Worm (Caenorhabditis elegans) whole organism, mixed stage, embryonic: ENCODE measurements around the gene R04B3.2.

Source experiments
- elt-3 ChIP-seq: fragments of 150-350 bp; optimal IDR thresholded peaks from 2 replicates; lab custom pipeline; 2014; ENCODE audit warnings: missing biosample characterization, missing genetic modification characterization
- nhr-28 ChIP-seq: fragments of 150-350 bp; optimal IDR thresholded peaks from 2 replicates; lab custom pipeline; 2014; ENCODE audit warnings: missing biosample characterization, missing genetic modification characterization

DNA sequence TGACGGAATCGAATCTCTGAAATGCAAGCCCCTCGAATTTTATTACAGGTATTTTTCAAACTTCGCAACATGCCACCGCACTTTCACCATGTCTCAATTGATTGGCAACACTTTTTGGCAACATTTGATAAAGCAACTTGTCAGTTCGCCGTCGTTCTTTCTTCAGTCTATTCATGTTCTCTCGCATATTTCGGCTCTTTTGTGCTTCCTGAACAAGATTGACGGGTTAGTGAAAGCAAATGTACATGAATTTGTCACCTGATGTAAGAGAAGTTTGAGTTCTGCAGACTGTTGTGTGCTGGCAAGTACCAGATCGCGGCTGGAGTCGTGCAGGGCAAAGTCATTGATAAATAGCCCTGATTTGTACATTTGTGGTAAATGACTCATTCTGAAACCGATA is 51.4 kb downstream of the R04B3.2 start:
- TF ChIP-seq nhr-28 (tag; lab: Kevin White, UChicago) (no peak), elt-3 (no peak)
